Worm (Caenorhabditis elegans): ENCODE measurements around the gene lgc-11.
A peak's percentile ranks its signal among the peaks of the same experiment; 100 is the strongest.

The lgc-11 gene

ce11 chrX:7523799-7524198 lies 17.4 kb upstream of the lgc-11 start:
- TF ChIP-seq zfh-2 (GFP tag; conservative IDR thresholded peaks at IDR 0.05) (0 out of 2 replicates have a peak, but pooled peaks have one; percentile 29), unc-62 (GFP tag; optimal IDR thresholded peaks at IDR 0.05) (no peak), lsy-27 (tag; optimal IDR thresholded peaks at IDR 0.05; ENCODE audit: borderline replicate concordance, insufficient read depth) (no peak), tbp1 (GFP tag; optimal IDR thresholded peaks at IDR 0.05) (no peak), hmg-1.2 (GFP tag; IDR thresholded peaks at IDR 0.05) (no peak), let-607 (tag; optimal IDR thresholded peaks at IDR 0.05) (no peak)

ce11 chrX:7522595-7522994 lies 16.2 kb upstream of the lgc-11 start:
- TF ChIP-seq F33H1.4 (GFP tag; IDR thresholded peaks at IDR 0.05) (no peak), hlh-26 (GFP tag; conservative IDR thresholded peaks at IDR 0.05) (no peak), Y56A3A.18 (GFP tag; IDR thresholded peaks at IDR 0.05) (no peak), snpc-4 (GFP tag; optimal IDR thresholded peaks at IDR 0.05) (no peak), snpc-4 (tag; optimal IDR thresholded peaks at IDR 0.05) (no peak), B0336.3 (GFP tag; IDR thresholded peaks at IDR 0.05) (no peak), lin-40 (tag; optimal IDR thresholded peaks at IDR 0.05) (no peak), lin-26 (GFP tag; IDR thresholded peaks at IDR 0.05) (no peak), aptf-3 (GFP tag; IDR thresholded peaks at IDR 0.05) (no peak)

- no peak for TF ChIP-seq B0035.1 (tag; optimal IDR thresholded peaks at IDR 0.05)
- no peak for TF ChIP-seq hmg-20 (GFP tag; IDR thresholded peaks at IDR 0.05)
- TF ChIP-seq ama-1 (optimal IDR thresholded peaks at IDR 0.05) = no peak
- no peak for TF ChIP-seq ama-1 (GFP tag; optimal IDR thresholded peaks at IDR 0.05)
Observed at ce11 chrX:7519569-7519968, 13.1 kb upstream of the lgc-11 start, which contains the start of gene chts-1. Gene chts-1 (minus strand): TSS chrX:7519669.

ce11 chrX:7512714-7513113 lies 6.3 kb upstream of the lgc-11 start:
- TF ChIP-seq tbp1 (GFP tag; optimal IDR thresholded peaks at IDR 0.05) (no peak), nfyb-1 (GFP tag; IDR thresholded peaks at IDR 0.05) (no peak), lin-26 (GFP tag; IDR thresholded peaks at IDR 0.05) (no peak), attf-3 (GFP tag; conservative IDR thresholded peaks at IDR 0.05) (no peak), let-607 (tag; optimal IDR thresholded peaks at IDR 0.05) (no peak), ztf-6 (GFP tag; IDR thresholded peaks at IDR 0.05) (no peak), lin-35 (GFP tag; optimal IDR thresholded peaks at IDR 0.05) (no peak), nhr-90 (tag; optimal IDR thresholded peaks at IDR 0.05) (no peak), ZK185.1 (tag; optimal IDR thresholded peaks at IDR 0.05; ENCODE audit: poor library complexity, severe bottlenecking) (no peak), lag-1 (GFP tag; IDR thresholded peaks at IDR 0.05) (no peak), hmg-1.2 (GFP tag; IDR thresholded peaks at IDR 0.05) (no peak), pha-4 (tag; optimal IDR thresholded peaks at IDR 0.05) (no peak), sea-2 (GFP tag; IDR thresholded peaks at IDR 0.05) (no peak), dpl-1 (GFP tag; optimal IDR thresholded peaks at IDR 0.05) (no peak), die-1 (tag; optimal IDR thresholded peaks at IDR 0.05) (no peak), F37B4.10 (GFP tag; IDR thresholded peaks at IDR 0.05) (no peak), ekl-4 (GFP tag; IDR thresholded peaks at IDR 0.05) (no peak), ztf-18 (tag; optimal IDR thresholded peaks at IDR 0.05) (no peak), nhr-179 (tag; optimal IDR thresholded peaks at IDR 0.05) (no peak)

ce11 chrX:7507141-7507540 lies 708 bp upstream of the lgc-11 start:
- TF ChIP-seq ceh-40 (GFP tag; IDR thresholded peaks at IDR 0.05) = peak; percentile 89; the same call in 1 of the 2 replicates
- no peak for TF ChIP-seq ztf-26 (tag; optimal IDR thresholded peaks at IDR 0.05)
- no peak for TF ChIP-seq ceh-91 (GFP tag; IDR thresholded peaks at IDR 0.05)
- no peak for TF ChIP-seq C06A6.2 (GFP tag; conservative IDR thresholded peaks at IDR 0.05)
- no peak for TF ChIP-seq zfh-2 (GFP tag; conservative IDR thresholded peaks at IDR 0.05)
- TF ChIP-seq chd-7 (tag; optimal IDR thresholded peaks at IDR 0.05) = no peak
- no peak for TF ChIP-seq snpc-4 (GFP tag; optimal IDR thresholded peaks at IDR 0.05)
- no peak for TF ChIP-seq snpc-4 (tag; optimal IDR thresholded peaks at IDR 0.05)
- TF ChIP-seq xnd-1 (tag; optimal IDR thresholded peaks at IDR 0.05) = no peak
- no peak for TF ChIP-seq ztf-28 (GFP tag; IDR thresholded peaks at IDR 0.05)
- TF ChIP-seq nfyb-1 (GFP tag; IDR thresholded peaks at IDR 0.05) = no peak
- TF ChIP-seq aptf-2 (GFP tag; conservative IDR thresholded peaks at IDR 0.05) = no peak
- TF ChIP-seq lin-54 (GFP tag; optimal IDR thresholded peaks at IDR 0.05) = no peak
- TF ChIP-seq zim-3 (tag; optimal IDR thresholded peaks at IDR 0.05) = no peak
- peak; percentile 65 for TF ChIP-seq him-1 (tag; optimal IDR thresholded peaks at IDR 0.05)
